Worm (Caenorhabditis elegans): Measurements from ENCODE around the gene samt-1.
A peak's percentile ranks its signal among the peaks of the same experiment; 100 is the strongest.
"Not testable (repeated sequence)": the region's sequence is repeated elsewhere in the genome, so short reads cannot be mapped to it uniquely, and the experiment has no call there.

samt-1 gene

DNA sequence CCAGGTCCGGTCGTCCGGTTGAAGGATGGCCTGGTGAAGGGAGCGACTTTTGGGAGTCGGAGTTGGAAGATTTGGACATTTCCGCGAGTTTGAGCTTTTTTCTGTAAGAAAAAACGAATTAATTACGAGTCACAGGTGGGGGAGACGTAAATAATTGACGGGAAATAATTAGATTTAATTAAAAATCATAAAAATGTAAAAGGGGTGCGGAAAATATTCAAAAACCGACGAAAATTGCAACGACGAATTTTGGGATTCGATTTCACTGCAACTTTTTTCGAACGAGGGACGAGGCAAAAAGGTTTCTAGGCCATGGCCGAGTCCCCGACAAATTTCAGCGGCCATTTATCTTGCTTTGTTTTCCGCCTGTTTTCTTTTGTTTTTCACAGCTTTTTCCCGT lies 36.6 kb upstream of the samt-1 start, which contains the start of gene Y54G2A.19:
Y54G2A.19 (minus strand) TSS at position 101 of the 400 bp plus-strand sequence.
- not testable (repeated sequence) for TF ChIP-seq klf-2 (GFP tag; conservative IDR thresholded peaks at IDR 0.05); flt-1 (GFP tag; IDR thresholded peaks at IDR 0.05); T22C8.4 (GFP tag; IDR thresholded peaks at IDR 0.05)

DNA sequence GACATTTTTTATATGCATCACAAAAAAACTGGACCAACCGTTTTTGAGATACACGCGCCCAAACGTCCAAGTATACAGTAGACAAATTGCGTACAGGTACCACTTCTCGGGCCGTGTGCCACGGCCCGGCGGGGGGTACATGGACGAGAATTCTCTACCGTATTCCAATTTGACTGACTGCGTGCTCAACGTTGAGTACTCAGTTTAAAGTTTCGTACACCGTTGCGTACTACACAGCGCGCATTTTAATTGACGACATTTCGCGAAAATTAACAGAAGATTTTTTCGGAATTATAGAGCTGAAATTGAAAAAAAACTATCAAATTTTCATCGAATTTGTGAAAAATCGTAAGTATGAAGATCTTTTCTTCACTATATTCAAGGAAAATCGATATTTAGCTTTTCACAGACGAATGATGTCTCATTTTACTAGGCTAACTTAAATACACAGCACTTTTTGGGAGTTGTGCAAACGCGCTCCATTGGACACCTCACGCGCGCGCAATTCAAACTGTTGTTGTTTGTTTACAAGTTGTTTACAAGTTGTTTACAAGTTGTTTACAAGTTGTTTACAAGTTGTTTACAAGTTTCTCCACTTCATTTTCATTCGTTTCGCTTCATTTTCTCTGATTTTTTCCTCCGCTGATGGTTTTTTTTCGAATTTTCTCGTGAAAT lies 35.1 kb upstream of the samt-1 start:
- peak; percentile 14 for TF ChIP-seq cog-1 (tag; optimal IDR thresholded peaks at IDR 0.05)

DNA sequence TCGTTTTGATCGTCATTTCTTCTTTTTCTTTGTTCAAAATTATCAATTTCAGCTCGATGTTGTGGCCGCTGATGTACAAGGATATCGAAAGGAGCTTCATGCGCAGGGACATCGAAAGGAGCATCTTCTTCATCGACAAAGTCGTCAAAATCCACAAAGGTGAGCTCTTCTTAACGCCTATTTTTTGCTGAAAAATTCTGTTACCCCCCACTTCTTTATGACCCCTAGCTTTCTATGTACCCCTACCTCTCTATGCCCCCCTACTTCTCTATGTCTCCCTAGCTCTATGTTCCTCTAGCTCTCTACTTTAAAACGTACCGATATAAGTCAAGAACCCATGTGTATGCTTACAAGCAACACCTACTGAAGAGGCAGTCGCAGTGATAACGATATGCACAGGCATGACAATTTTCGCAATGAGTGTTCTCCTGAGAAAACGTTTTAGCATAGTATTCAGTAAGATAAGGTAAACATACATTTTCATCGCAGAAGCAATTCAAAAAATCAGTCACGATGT lies 33.5 kb upstream of the samt-1 start, which contains the start of gene Y54G2A.36:
Y54G2A.36 (plus strand) TSS at position 51 of the 517 bp plus-strand sequence.
- TF ChIP-seq klf-2 (GFP tag; conservative IDR thresholded peaks at IDR 0.05): no peak
- TF ChIP-seq tab-1 (GFP tag; IDR thresholded peaks at IDR 0.05): no peak
- TF ChIP-seq ztf-29 (GFP tag; IDR thresholded peaks at IDR 0.05): no peak
- TF ChIP-seq ref-1 (GFP tag; conservative IDR thresholded peaks at IDR 0.05): no peak
- TF ChIP-seq flt-1 (GFP tag; IDR thresholded peaks at IDR 0.05): no peak
- no peak for TF ChIP-seq T22C8.4 (GFP tag; IDR thresholded peaks at IDR 0.05)
- no peak for TF ChIP-seq cog-1 (tag; optimal IDR thresholded peaks at IDR 0.05)
- no peak for TF ChIP-seq ztf-23 (GFP tag; IDR thresholded peaks at IDR 0.05)
- TF ChIP-seq med-1 (GFP tag; optimal IDR thresholded peaks at IDR 0.05; ENCODE audit: insufficient read depth): no peak

DNA sequence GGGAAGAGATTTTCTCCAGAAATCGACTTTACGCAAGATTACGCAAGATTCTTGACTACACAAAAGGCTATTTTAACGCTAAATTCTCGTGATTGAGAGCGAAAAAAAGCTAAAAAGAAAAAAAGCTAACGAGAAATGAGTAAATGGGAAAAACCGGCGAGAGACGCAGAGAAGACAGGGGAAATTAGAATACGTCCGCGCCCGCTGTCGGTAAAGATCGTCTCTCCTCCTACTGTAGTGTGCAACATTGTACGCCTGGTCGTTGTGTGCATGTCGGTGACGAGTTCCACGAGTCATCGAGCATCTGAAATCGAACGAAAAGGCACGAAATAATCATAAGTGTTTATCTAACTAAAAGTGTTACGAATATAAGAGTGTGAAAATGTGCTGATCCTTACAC lies 16.7 kb upstream of the samt-1 start:
- no peak for TF ChIP-seq T22C8.4 (GFP tag; IDR thresholded peaks at IDR 0.05)

DNA sequence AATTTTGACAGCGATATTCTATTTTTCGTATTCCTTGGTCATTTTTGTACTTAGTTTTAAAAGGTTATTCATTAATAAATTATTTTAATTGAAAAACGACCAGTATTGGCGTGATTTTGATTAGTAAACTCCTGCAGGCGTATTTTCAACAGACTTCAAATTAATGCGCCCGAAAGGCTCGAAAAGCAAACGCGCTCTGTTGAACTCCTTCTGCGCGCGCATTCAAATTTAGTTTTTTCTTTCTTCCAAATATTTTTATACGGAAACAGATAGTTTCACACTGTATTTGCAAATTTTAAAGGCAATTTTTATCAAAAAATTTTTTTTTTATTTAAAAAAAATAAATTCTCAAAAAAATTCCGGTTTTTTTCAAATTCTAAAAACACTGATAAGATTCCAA lies 15.2 kb upstream of the samt-1 start:
- TF ChIP-seq ztf-23 (GFP tag; IDR thresholded peaks at IDR 0.05): no peak

DNA sequence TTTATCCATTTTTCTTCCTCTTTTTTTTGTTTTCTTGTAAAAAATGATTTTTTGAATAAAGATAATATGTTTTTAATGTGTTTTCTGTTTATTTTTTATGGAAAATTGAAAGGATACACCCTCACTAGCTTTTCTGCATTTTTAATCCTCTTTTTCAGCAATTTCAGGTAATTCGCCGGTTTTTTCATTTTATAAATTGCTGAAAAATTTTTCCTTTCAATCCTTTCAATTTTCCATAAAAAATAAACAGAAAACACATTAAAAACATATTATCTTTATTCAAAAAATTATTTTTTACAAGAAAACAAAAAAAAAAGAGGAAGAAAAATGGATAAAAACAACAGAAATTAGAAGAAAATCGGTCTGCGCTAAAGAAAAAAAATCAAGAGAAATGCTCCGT lies 13.5 kb upstream of the samt-1 start, which contains the start of gene Y54G2A.50:
Y54G2A.50 (plus strand) TSS at position 301 of the 400 bp plus-strand sequence.
- TF ChIP-seq flt-1 (GFP tag; IDR thresholded peaks at IDR 0.05); klf-2 (GFP tag; conservative IDR thresholded peaks at IDR 0.05); ztf-29 (GFP tag; IDR thresholded peaks at IDR 0.05): not testable (repeated sequence)

DNA sequence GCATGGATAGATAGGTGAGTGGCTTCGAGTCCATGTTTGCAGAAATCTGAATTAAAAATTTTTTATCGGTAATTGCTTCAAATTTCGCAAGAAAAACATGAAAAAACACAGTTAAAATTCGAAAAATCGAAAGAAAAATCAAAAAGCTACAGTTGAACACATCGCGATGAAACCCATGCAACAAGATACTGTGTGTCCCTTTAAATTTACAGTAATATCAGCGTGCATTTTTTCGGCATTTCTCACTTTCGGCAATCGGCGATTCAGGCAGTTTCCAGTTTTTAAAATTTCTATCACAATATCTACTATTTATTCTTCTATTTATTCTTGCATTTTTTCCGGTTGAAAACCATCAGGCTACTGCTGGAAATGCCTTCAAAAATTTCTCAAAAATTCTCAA lies 9.0 kb upstream of the samt-1 start, which contains the start of gene fbxc-45:
fbxc-45 (minus strand) TSS at position 48 of the 400 bp plus-strand sequence.
- TF ChIP-seq ztf-23 (GFP tag; IDR thresholded peaks at IDR 0.05) (no peak), med-1 (GFP tag; optimal IDR thresholded peaks at IDR 0.05; ENCODE audit: insufficient read depth) (no peak), klf-2 (GFP tag; conservative IDR thresholded peaks at IDR 0.05) (no peak), flt-1 (GFP tag; IDR thresholded peaks at IDR 0.05) (no peak), ztf-29 (GFP tag; IDR thresholded peaks at IDR 0.05) (no peak), T22C8.4 (GFP tag; IDR thresholded peaks at IDR 0.05) (no peak), tab-1 (GFP tag; IDR thresholded peaks at IDR 0.05) (no peak), ref-1 (GFP tag; conservative IDR thresholded peaks at IDR 0.05) (no peak), cog-1 (tag; optimal IDR thresholded peaks at IDR 0.05) (no peak)

DNA sequence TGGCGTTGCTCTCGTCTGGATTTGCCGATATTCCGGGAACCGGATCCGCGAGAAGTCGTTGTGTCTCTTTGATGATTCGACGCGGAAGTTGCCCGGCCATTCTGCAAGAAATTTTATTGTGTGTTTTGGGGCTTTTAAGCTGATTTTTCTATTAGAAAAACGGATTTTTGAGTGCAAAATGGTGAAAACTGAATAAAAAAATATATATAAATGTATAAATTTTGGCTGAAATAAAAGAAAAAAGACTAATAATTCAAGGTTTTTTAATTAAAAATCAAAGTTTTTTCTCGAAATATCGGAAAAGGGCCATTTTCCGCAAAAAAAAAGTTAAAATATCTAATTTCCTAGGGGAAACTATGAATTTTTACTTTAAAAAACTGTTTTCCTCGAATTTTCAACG lies 5.6 kb upstream of the samt-1 start, which contains the start of gene ubc-13:
ubc-13 (minus strand) TSS at position 101 of the 400 bp plus-strand sequence.
- TF ChIP-seq ztf-23 (GFP tag; IDR thresholded peaks at IDR 0.05) (no peak), cog-1 (tag; optimal IDR thresholded peaks at IDR 0.05) (no peak)

DNA sequence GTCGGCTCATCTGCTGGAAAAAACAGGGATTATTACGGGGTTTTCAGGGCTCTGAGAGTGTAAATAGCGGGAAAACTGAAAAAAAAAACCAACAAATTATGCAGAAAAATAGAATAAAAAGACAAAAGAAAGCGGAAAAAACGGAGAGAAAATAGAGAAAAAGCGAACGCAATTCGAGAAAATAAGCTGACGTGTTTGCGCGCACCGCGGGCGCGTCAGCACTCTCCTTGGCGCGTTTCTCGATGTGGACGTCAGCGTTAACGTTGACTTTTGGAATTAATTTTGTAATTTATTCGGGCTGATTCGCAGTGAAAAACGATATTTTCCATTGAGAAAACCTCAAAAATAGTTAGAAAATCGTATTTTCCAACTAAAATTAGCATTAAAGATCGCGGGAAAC lies 2.8 kb upstream of the samt-1 start, which contains the start of gene manf-1:
manf-1 (minus strand) TSS at position 13 of the 400 bp plus-strand sequence.
- TF ChIP-seq T22C8.4 (GFP tag; IDR thresholded peaks at IDR 0.05): no peak
- no peak for TF ChIP-seq flt-1 (GFP tag; IDR thresholded peaks at IDR 0.05)
- TF ChIP-seq ztf-29 (GFP tag; IDR thresholded peaks at IDR 0.05): no peak
- TF ChIP-seq cog-1 (tag; optimal IDR thresholded peaks at IDR 0.05): no peak
- no peak for TF ChIP-seq tab-1 (GFP tag; IDR thresholded peaks at IDR 0.05)
- no peak for TF ChIP-seq klf-2 (GFP tag; conservative IDR thresholded peaks at IDR 0.05)
- TF ChIP-seq ref-1 (GFP tag; conservative IDR thresholded peaks at IDR 0.05): no peak
- no peak for TF ChIP-seq med-1 (GFP tag; optimal IDR thresholded peaks at IDR 0.05; ENCODE audit: insufficient read depth)
- no peak for TF ChIP-seq ztf-23 (GFP tag; IDR thresholded peaks at IDR 0.05)

DNA sequence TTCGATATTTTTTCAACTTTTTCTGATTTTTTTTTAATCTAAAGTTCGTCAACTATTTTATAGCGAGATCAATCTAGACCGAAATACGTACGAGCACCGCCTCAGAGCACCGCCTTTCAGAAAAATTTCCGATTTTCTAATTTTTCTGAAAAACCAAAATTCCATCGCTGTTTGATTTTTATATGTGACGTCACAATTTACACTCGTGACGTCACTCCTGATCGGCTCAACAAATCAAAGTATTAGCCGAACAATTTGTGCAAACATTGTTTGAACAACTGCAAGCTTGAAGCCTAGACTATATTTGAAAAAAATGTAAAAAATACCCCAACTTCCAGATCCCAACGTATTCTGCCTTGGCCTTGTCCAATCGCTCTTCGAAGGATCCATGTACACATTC lies 4.0 kb downstream of the samt-1 start:
- TF ChIP-seq tab-1 (GFP tag; IDR thresholded peaks at IDR 0.05) (no peak), med-1 (GFP tag; optimal IDR thresholded peaks at IDR 0.05; ENCODE audit: insufficient read depth) (no peak), flt-1 (GFP tag; IDR thresholded peaks at IDR 0.05) (no peak), ztf-29 (GFP tag; IDR thresholded peaks at IDR 0.05) (no peak), ztf-23 (GFP tag; IDR thresholded peaks at IDR 0.05) (no peak), klf-2 (GFP tag; conservative IDR thresholded peaks at IDR 0.05) (no peak), T22C8.4 (GFP tag; IDR thresholded peaks at IDR 0.05) (no peak), ref-1 (GFP tag; conservative IDR thresholded peaks at IDR 0.05) (no peak), cog-1 (tag; optimal IDR thresholded peaks at IDR 0.05) (no peak)

DNA sequence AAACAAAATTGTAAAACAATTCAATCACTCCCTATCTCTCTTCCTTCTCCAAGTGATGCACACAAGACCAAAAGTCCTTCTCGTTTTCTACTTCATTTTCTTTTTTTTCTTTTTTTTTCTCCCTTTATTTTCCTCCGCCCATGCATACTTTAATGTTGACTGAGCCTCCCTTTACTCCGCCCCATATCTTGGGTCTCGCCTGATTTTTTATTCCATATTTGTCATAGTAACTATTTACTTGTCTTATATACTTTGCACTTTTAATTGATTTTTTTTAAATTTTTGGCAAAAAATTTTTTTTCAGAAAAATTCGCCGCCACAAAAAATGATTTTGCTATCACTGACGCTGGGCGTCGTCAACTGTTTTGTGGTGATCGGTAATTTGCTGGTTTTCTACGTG lies 28.6 kb downstream of the samt-1 start, which contains the start of gene ser-6:
ser-6 (plus strand) TSS at position 301 of the 400 bp plus-strand sequence.
- TF ChIP-seq ref-1 (GFP tag; conservative IDR thresholded peaks at IDR 0.05): no peak
- TF ChIP-seq flt-1 (GFP tag; IDR thresholded peaks at IDR 0.05): no peak
- TF ChIP-seq ztf-29 (GFP tag; IDR thresholded peaks at IDR 0.05): no peak

All from whole organism, midembryonic.